Fruit fly (Drosophila melanogaster): ENCODE data around the gene CG42342.

CG42342 gene

dm6 chr3R:16569338-16569737 is 66.8 kb downstream of the CG42342 start:
- TF ChIP-seq D1 (tag; optimal IDR thresholded peaks at IDR 0.05) (no peak), CG9948 (tag; optimal IDR thresholded peaks at IDR 0.05) (no peak), CG14655 (GFP tag; optimal IDR thresholded peaks at IDR 0.05) (no peak), CG13204 (GFP tag; optimal IDR thresholded peaks at IDR 0.05) (no peak), CG8301 (tag; optimal IDR thresholded peaks at IDR 0.05) (no peak), CG4496 (GFP tag; IDR thresholded peaks at IDR 0.05) (no peak), CG17806 (tag; optimal IDR thresholded peaks at IDR 0.05) (no peak), EcR (GFP tag; optimal IDR thresholded peaks at IDR 0.05) (no peak), fd96Ca (GFP tag; IDR thresholded peaks at IDR 0.05) (no peak), CG8159 (tag; optimal IDR thresholded peaks at IDR 0.05) (no peak), CG10348 (GFP tag; IDR thresholded peaks at IDR 0.05) (no peak), CG32121 (GFP tag; IDR thresholded peaks at IDR 0.05) (no peak), Snoo (tag; optimal IDR thresholded peaks at IDR 0.05) (no peak), rn (GFP tag; IDR thresholded peaks at IDR 0.05) (no peak), CG12605 (GFP tag; IDR thresholded peaks at IDR 0.05) (no peak), Pif1B (GFP tag; optimal IDR thresholded peaks at IDR 0.05) (no peak), CG15710 (tag; optimal IDR thresholded peaks at IDR 0.05) (no peak), gl (tag; optimal IDR thresholded peaks at IDR 0.05) (no peak), Ets98B (GFP tag; IDR thresholded peaks at IDR 0.05) (no peak), CG34367 (tag; optimal IDR thresholded peaks at IDR 0.05) (no peak)

- TF ChIP-seq D1 (tag; optimal IDR thresholded peaks at IDR 0.05) (no peak), Ets98B (GFP tag; IDR thresholded peaks at IDR 0.05) (no peak), CG14655 (GFP tag; optimal IDR thresholded peaks at IDR 0.05) (no peak), Snoo (tag; optimal IDR thresholded peaks at IDR 0.05) (no peak), CG12605 (GFP tag; IDR thresholded peaks at IDR 0.05) (no peak)
These were observed 67.9 kb downstream of the CG42342 start for dm6 chr3R:16570484-16570883.

dm6 chr3R:16571215-16571614 is 68.6 kb downstream of the CG42342 start, which contains the start of gene CG14891:
CG14891 (plus strand) TSS chr3R:16571515.
- TF ChIP-seq CG32121 (GFP tag; IDR thresholded peaks at IDR 0.05): no peak
- TF ChIP-seq Pif1A (GFP tag; optimal IDR thresholded peaks at IDR 0.05): no peak
- no peak for TF ChIP-seq Ets98B (GFP tag; IDR thresholded peaks at IDR 0.05)
- no peak for TF ChIP-seq CG8159 (tag; optimal IDR thresholded peaks at IDR 0.05)
- TF ChIP-seq D1 (tag; optimal IDR thresholded peaks at IDR 0.05): no peak
- no peak for TF ChIP-seq CG8301 (tag; optimal IDR thresholded peaks at IDR 0.05)
- TF ChIP-seq Pif1B (GFP tag; optimal IDR thresholded peaks at IDR 0.05): no peak
- no peak for TF ChIP-seq CG12605 (GFP tag; IDR thresholded peaks at IDR 0.05)
- TF ChIP-seq CG13204 (GFP tag; optimal IDR thresholded peaks at IDR 0.05): no peak
- no peak for TF ChIP-seq gl (tag; optimal IDR thresholded peaks at IDR 0.05)
- TF ChIP-seq EcR (GFP tag; optimal IDR thresholded peaks at IDR 0.05): no peak
- no peak for TF ChIP-seq CG17806 (tag; optimal IDR thresholded peaks at IDR 0.05)
- TF ChIP-seq CG14655 (GFP tag; optimal IDR thresholded peaks at IDR 0.05): no peak
- TF ChIP-seq CG34367 (tag; optimal IDR thresholded peaks at IDR 0.05): no peak
- TF ChIP-seq CG9948 (tag; optimal IDR thresholded peaks at IDR 0.05): no peak
- no peak for TF ChIP-seq fd96Ca (GFP tag; IDR thresholded peaks at IDR 0.05)
- no peak for TF ChIP-seq CG10348 (GFP tag; IDR thresholded peaks at IDR 0.05)
- TF ChIP-seq CG4496 (GFP tag; IDR thresholded peaks at IDR 0.05): no peak
- no peak for TF ChIP-seq Snoo (tag; optimal IDR thresholded peaks at IDR 0.05)

- no peak for TF ChIP-seq EcR (GFP tag; optimal IDR thresholded peaks at IDR 0.05)
- TF ChIP-seq rn (GFP tag; IDR thresholded peaks at IDR 0.05): no peak
- TF ChIP-seq CG10348 (GFP tag; IDR thresholded peaks at IDR 0.05): no peak
These were observed 71.0 kb downstream of the CG42342 start, which contains the start of gene CG14903 for dm6 chr3R:16573483-16574145. CG14903 (minus strand) TSS chr3R:16573752.

dm6 chr3R:16583605-16584004 is 81.0 kb downstream of the CG42342 start, which contains the start of gene Scp2:
Scp2 (minus strand) TSS chr3R:16583663.
- TF ChIP-seq EcR (GFP tag; optimal IDR thresholded peaks at IDR 0.05): no peak
- TF ChIP-seq CG15710 (tag; optimal IDR thresholded peaks at IDR 0.05): no peak
- no peak for TF ChIP-seq CG14655 (GFP tag; optimal IDR thresholded peaks at IDR 0.05)
- no peak for TF ChIP-seq CG4496 (GFP tag; IDR thresholded peaks at IDR 0.05)
- TF ChIP-seq CG17806 (tag; optimal IDR thresholded peaks at IDR 0.05): no peak
- TF ChIP-seq CG12605 (GFP tag; IDR thresholded peaks at IDR 0.05): no peak
- no peak for TF ChIP-seq Pif1B (GFP tag; optimal IDR thresholded peaks at IDR 0.05)
- no peak for TF ChIP-seq Snoo (tag; optimal IDR thresholded peaks at IDR 0.05)
- TF ChIP-seq CG8301 (tag; optimal IDR thresholded peaks at IDR 0.05): no peak
- TF ChIP-seq CG32121 (GFP tag; IDR thresholded peaks at IDR 0.05): no peak
- TF ChIP-seq CG13204 (GFP tag; optimal IDR thresholded peaks at IDR 0.05): no peak
- no peak for TF ChIP-seq CG9948 (tag; optimal IDR thresholded peaks at IDR 0.05)
- TF ChIP-seq CG10348 (GFP tag; IDR thresholded peaks at IDR 0.05): no peak
- TF ChIP-seq gl (tag; optimal IDR thresholded peaks at IDR 0.05): no peak
- TF ChIP-seq rn (GFP tag; IDR thresholded peaks at IDR 0.05): no peak
- TF ChIP-seq D1 (tag; optimal IDR thresholded peaks at IDR 0.05): no peak
- no peak for TF ChIP-seq CG8159 (tag; optimal IDR thresholded peaks at IDR 0.05)

dm6 chr3R:16591407-16591806 is 88.8 kb downstream of the CG42342 start:
- no peak for TF ChIP-seq Snoo (tag; optimal IDR thresholded peaks at IDR 0.05)
- TF ChIP-seq CG4496 (GFP tag; IDR thresholded peaks at IDR 0.05): 0 out of 3 replicates have a peak, but pooled peaks have one; percentile 18

All from whole organism, pupa.